Fruit fly (Drosophila melanogaster) whole organism, embryonic: ENCODE results near the gene Send1.
A peak's percentile ranks its signal among the peaks of the same experiment; 100 is the strongest.

Experiments
- Abd-B ChIP-seq: fragments of 200-800 bp; sonication (Bioruptor generic); optimal IDR thresholded peaks from 2 replicates; lab custom pipeline; 2018; ENCODE audit warnings: missing biosample characterization, mild to moderate bottlenecking, missing genetic modification characterization, moderate library complexity
- Adf1 ChIP-seq: fragments of 200-800 bp; sonication (Bioruptor generic); IDR thresholded peaks from 2 replicates; pipeline ENCODE4 v1.3.6; 2022; ENCODE audit warnings: missing biosample characterization, missing genetic modification characterization
- Antp ChIP-seq: fragments of 200-800 bp; sonication (Bioruptor generic); optimal IDR thresholded peaks from 3 replicates; lab custom pipeline; 2016; ENCODE audit warnings: missing biosample characterization, missing genetic modification characterization
- Bgb ChIP-seq: fragments of 200-800 bp; sonication (Bioruptor generic); IDR thresholded peaks from 2 replicates; pipeline ENCODE4 v1.3.6; 2022; ENCODE audit warnings: missing biosample characterization, missing genetic modification characterization; ENCODE audit not compliant: partially characterized antibody
- BtbVII ChIP-seq: fragments of 200-800 bp; sonication (Bioruptor generic); optimal IDR thresholded peaks from 3 replicates; lab custom pipeline; 2017; ENCODE audit warnings: missing biosample characterization, mild to moderate bottlenecking, missing genetic modification characterization
- CG10209 ChIP-seq: fragments of 200-800 bp; sonication (Bioruptor generic); optimal IDR thresholded peaks from 3 replicates; lab custom pipeline; 2017; ENCODE audit warnings: missing biosample characterization, mild to moderate bottlenecking, missing genetic modification characterization, missing genetic modification reagents
- CG10431 ChIP-seq: fragments of 200-800 bp; sonication (Bioruptor generic); optimal IDR thresholded peaks from 3 replicates; lab custom pipeline; 2018; ENCODE audit warnings: missing biosample characterization, mild to moderate bottlenecking, missing genetic modification characterization
- CG11247 ChIP-seq: fragments of 200-800 bp; sonication (Bioruptor generic); IDR thresholded peaks from 2 replicates; pipeline ENCODE4 v1.3.6; 2022; ENCODE audit warnings: missing biosample characterization, missing genetic modification characterization
- CG11696 ChIP-seq: fragments of 200-800 bp; sonication (Bioruptor generic); IDR thresholded peaks from 2 replicates; pipeline ENCODE4 v1.3.6; 2022; ENCODE audit warnings: missing biosample characterization, missing genetic modification characterization
- CG14441 ChIP-seq: fragments of 200-800 bp; sonication (Bioruptor generic); IDR thresholded peaks from 2 replicates; pipeline ENCODE4 v1.3.6; 2022; ENCODE audit warnings: missing biosample characterization, missing genetic modification characterization
- CG1529 ChIP-seq: fragments of 200-800 bp; sonication (Bioruptor generic); optimal IDR thresholded peaks from 3 replicates; lab custom pipeline; 2018; ENCODE audit warnings: missing biosample characterization, missing genetic modification characterization
- CG15479 ChIP-seq: fragments of 200-800 bp; sonication (Bioruptor generic); optimal IDR thresholded peaks from 3 replicates; lab custom pipeline; 2019; ENCODE audit warnings: missing biosample characterization, mild to moderate bottlenecking, missing genetic modification characterization, moderate library complexity
- CG15514 ChIP-seq: fragments of 200-800 bp; sonication (Bioruptor generic); optimal IDR thresholded peaks from 3 replicates; lab custom pipeline; 2017; ENCODE audit warnings: missing biosample characterization, missing genetic modification characterization, mild to moderate bottlenecking, moderate library complexity, missing genetic modification reagents
- CG17186 ChIP-seq: fragments of 200-800 bp; sonication (Bioruptor generic); optimal IDR thresholded peaks from 3 replicates; lab custom pipeline; 2017; ENCODE audit warnings: missing biosample characterization, missing genetic modification reagents, missing genetic modification characterization
- CG17385 ChIP-seq: fragments of 200-800 bp; sonication (Bioruptor generic); optimal IDR thresholded peaks from 3 replicates; lab custom pipeline; 2018; ENCODE audit warnings: missing biosample characterization, mild to moderate bottlenecking, missing genetic modification characterization
- CG2889 ChIP-seq: fragments of 200-800 bp; sonication (Bioruptor generic); IDR thresholded peaks from 3 replicates; pipeline ENCODE4 v1.3.6; 2022; ENCODE audit warnings: missing biosample characterization, missing genetic modification characterization
- CG30403 ChIP-seq: fragments of 200-800 bp; sonication (Bioruptor generic); optimal IDR thresholded peaks from 3 replicates; lab custom pipeline; 2016; ENCODE audit warnings: missing biosample characterization, missing genetic modification characterization
- CG3281 ChIP-seq: fragments of 200-800 bp; sonication (Bioruptor generic); optimal IDR thresholded peaks from 3 replicates; lab custom pipeline; 2017; ENCODE audit warnings: missing biosample characterization, mild to moderate bottlenecking, missing genetic modification characterization
- CG34224 ChIP-seq: fragments of 200-800 bp; sonication (Bioruptor generic); IDR thresholded peaks from 3 replicates; pipeline ENCODE4 v1.3.6; 2022; ENCODE audit warnings: missing biosample characterization, missing genetic modification characterization; ENCODE audit not compliant: partially characterized antibody
- CG3838 ChIP-seq: fragments of 200-800 bp; sonication (Bioruptor generic); optimal IDR thresholded peaks from 3 replicates; lab custom pipeline; 2016; ENCODE audit warnings: missing biosample characterization, missing genetic modification characterization
- CG4707 ChIP-seq: fragments of 200-800 bp; sonication (Bioruptor generic); optimal IDR thresholded peaks from 2 replicates; lab custom pipeline; 2018; ENCODE audit warnings: missing biosample characterization, mild to moderate bottlenecking, missing genetic modification characterization, moderate library complexity
- CG8765 ChIP-seq: fragments of 200-800 bp; sonication (Bioruptor generic); IDR thresholded peaks from 2 replicates; pipeline ENCODE4 v1.3.6; 2022; ENCODE audit warnings: missing biosample characterization, missing genetic modification characterization
- CG9215 ChIP-seq: fragments of 200-800 bp; sonication (Bioruptor generic); IDR thresholded peaks from 2 replicates; pipeline ENCODE4 v1.3.6; 2022; ENCODE audit warnings: missing biosample characterization, missing genetic modification characterization
- CG9437 ChIP-seq: fragments of 200-800 bp; sonication (Bioruptor generic); optimal IDR thresholded peaks from 2 replicates; lab custom pipeline; 2018; ENCODE audit warnings: missing biosample characterization, mild to moderate bottlenecking, missing genetic modification characterization
- CHES-1-like ChIP-seq: fragments of 200-800 bp; sonication (Bioruptor generic); optimal IDR thresholded peaks from 2 replicates; lab custom pipeline; 2016; ENCODE audit warnings: missing biosample characterization, missing genetic modification characterization
- D ChIP-seq, 2 experiments: fragments of 200-800 bp in 1 of 2; fragments of >200 bp in 1 of 2; sonication (Bioruptor generic) in 1 of 2; optimal IDR thresholded peaks; 2 replicates in 1 of 2; 3 replicates in 1 of 2; lab custom pipeline; 2017; ENCODE audit warnings: mild to moderate bottlenecking in 1 of 2, missing biosample characterization in 1 of 2, missing genetic modification characterization in 1 of 2, missing genetic modification reagents in 1 of 2
- Dbx ChIP-seq: fragments of 200-800 bp; sonication (Bioruptor generic); IDR thresholded peaks from 3 replicates; pipeline ENCODE4 v1.3.6; 2022; ENCODE audit warnings: missing biosample characterization, missing genetic modification characterization
- Dfd ChIP-seq, 2 experiments: fragments of >200 bp; optimal IDR thresholded peaks; 2 replicates each; lab custom pipeline; 2017; ENCODE audit warnings: missing biosample characterization in 2 of 2, missing genetic modification characterization in 2 of 2
- Dip2 ChIP-seq: fragments of 200-800 bp; sonication (Bioruptor generic); IDR thresholded peaks from 2 replicates; pipeline ENCODE4 v1.3.6; 2022; ENCODE audit warnings: missing biosample characterization, missing genetic modification characterization
- Doc2 ChIP-seq: fragments of 200-800 bp; sonication (Bioruptor generic); IDR thresholded peaks from 2 replicates; pipeline ENCODE4 v1.3.6; 2022; ENCODE audit warnings: missing biosample characterization, missing genetic modification characterization
- GATAe ChIP-seq: fragments of 200-800 bp; sonication (Bioruptor generic); conservative IDR thresholded peaks from 2 replicates; pipeline ENCODE4 v1.3.6; 2022; ENCODE audit warnings: missing biosample characterization, missing genetic modification characterization
- HmgZ ChIP-seq: fragments of 200-800 bp; sonication (Bioruptor generic); optimal IDR thresholded peaks from 2 replicates; lab custom pipeline; 2018; ENCODE audit warnings: missing biosample characterization, mild to moderate bottlenecking, missing genetic modification characterization
- Hr51 ChIP-seq, 2 experiments: fragments of 200-800 bp; sonication (Bioruptor generic); optimal IDR thresholded peaks; 2 replicates in 1 of 2; 3 replicates in 1 of 2; lab custom pipeline; 2016 to 2018; ENCODE audit warnings: missing biosample characterization in 2 of 2, missing genetic modification characterization in 2 of 2, mild to moderate bottlenecking in 1 of 2, moderate library complexity in 1 of 2
- MESR4 ChIP-seq: fragments of 200-800 bp; sonication (Bioruptor generic); optimal IDR thresholded peaks from 2 replicates; lab custom pipeline; 2018; ENCODE audit warnings: missing biosample characterization, mild to moderate bottlenecking, missing genetic modification characterization, moderate library complexity
- PHDP ChIP-seq: fragments of 200-800 bp; sonication (Bioruptor generic); optimal IDR thresholded peaks from 3 replicates; lab custom pipeline; 2018; ENCODE audit warnings: missing biosample characterization, mild to moderate bottlenecking, missing genetic modification characterization, moderate library complexity
- Sin3A ChIP-seq: fragments of >200 bp; optimal IDR thresholded peaks from 2 replicates; lab custom pipeline; 2018
- Sox100B ChIP-seq: fragments of 200-800 bp; sonication (Bioruptor generic); optimal IDR thresholded peaks from 3 replicates; lab custom pipeline; 2018; ENCODE audit warnings: missing biosample characterization, mild to moderate bottlenecking, missing genetic modification characterization
- chinmo ChIP-seq: fragments of 200-800 bp; sonication (Bioruptor generic); IDR thresholded peaks from 4 replicates; pipeline ENCODE4 v1.3.6; 2022; ENCODE audit warnings: missing biosample characterization, missing genetic modification characterization; ENCODE audit not compliant: partially characterized antibody
- corto ChIP-seq: fragments of 200-800 bp; sonication (Bioruptor generic); optimal IDR thresholded peaks from 2 replicates; lab custom pipeline; 2016; ENCODE audit warnings: missing biosample characterization, mild to moderate bottlenecking, missing genetic modification characterization, moderate library complexity
- dpn ChIP-seq, 2 experiments: fragments of 200-800 bp; sonication (Bioruptor generic); optimal IDR thresholded peaks; 3 replicates each; lab custom pipeline; 2016; ENCODE audit warnings: missing biosample characterization in 2 of 2, missing genetic modification characterization in 2 of 2
- ewg ChIP-seq: fragments of 200-800 bp; sonication (Bioruptor generic); optimal IDR thresholded peaks from 3 replicates; lab custom pipeline; 2017; ENCODE audit warnings: mild to moderate bottlenecking, missing biosample characterization, missing genetic modification reagents, missing genetic modification characterization
- ind ChIP-seq: fragments of 200-800 bp; sonication (Bioruptor generic); optimal IDR thresholded peaks from 3 replicates; lab custom pipeline; 2016; ENCODE audit warnings: missing biosample characterization, missing genetic modification characterization
- lov ChIP-seq, 2 experiments: fragments of 200-800 bp in 1 of 2; fragments of >200 bp in 1 of 2; sonication (Bioruptor generic) in 1 of 2; IDR thresholded peaks in 1 of 2; optimal IDR thresholded peaks in 1 of 2; 2 replicates in 1 of 2; 3 replicates in 1 of 2; pipeline versions ENCODE4 v1.3.6 to Lab custom; 2017 to 2022; ENCODE audit warnings: missing biosample characterization in 1 of 2, missing genetic modification characterization in 1 of 2
- mirr ChIP-seq: fragments of 200-800 bp; sonication (Bioruptor generic); optimal IDR thresholded peaks from 3 replicates; lab custom pipeline; 2018; ENCODE audit warnings: missing biosample characterization, mild to moderate bottlenecking, missing genetic modification characterization
- pum ChIP-seq: fragments of 200-800 bp; sonication (Bioruptor generic); optimal IDR thresholded peaks from 2 replicates; lab custom pipeline; 2016; ENCODE audit warnings: missing biosample characterization, missing genetic modification characterization
- sim ChIP-seq: fragments of 200-800 bp; sonication (Bioruptor generic); IDR thresholded peaks from 2 replicates; pipeline ENCODE4 v1.3.6; 2022; ENCODE audit warnings: missing biosample characterization, missing genetic modification characterization
- so ChIP-seq: fragments of 200-800 bp; sonication (Bioruptor generic); IDR thresholded peaks from 3 replicates; pipeline ENCODE4 v1.3.6; 2022; ENCODE audit warnings: missing biosample characterization, missing genetic modification characterization
- stwl ChIP-seq: fragments of 200-800 bp; sonication (Bioruptor generic); optimal IDR thresholded peaks from 3 replicates; lab custom pipeline; 2018; ENCODE audit warnings: missing biosample characterization, mild to moderate bottlenecking, missing genetic modification characterization, moderate library complexity
- vvl ChIP-seq: fragments of 200-800 bp; sonication (Bioruptor generic); IDR thresholded peaks from 2 replicates; pipeline ENCODE4 v1.3.6; 2022; ENCODE audit warnings: missing biosample characterization, missing genetic modification characterization

The Send1 gene

DNA sequence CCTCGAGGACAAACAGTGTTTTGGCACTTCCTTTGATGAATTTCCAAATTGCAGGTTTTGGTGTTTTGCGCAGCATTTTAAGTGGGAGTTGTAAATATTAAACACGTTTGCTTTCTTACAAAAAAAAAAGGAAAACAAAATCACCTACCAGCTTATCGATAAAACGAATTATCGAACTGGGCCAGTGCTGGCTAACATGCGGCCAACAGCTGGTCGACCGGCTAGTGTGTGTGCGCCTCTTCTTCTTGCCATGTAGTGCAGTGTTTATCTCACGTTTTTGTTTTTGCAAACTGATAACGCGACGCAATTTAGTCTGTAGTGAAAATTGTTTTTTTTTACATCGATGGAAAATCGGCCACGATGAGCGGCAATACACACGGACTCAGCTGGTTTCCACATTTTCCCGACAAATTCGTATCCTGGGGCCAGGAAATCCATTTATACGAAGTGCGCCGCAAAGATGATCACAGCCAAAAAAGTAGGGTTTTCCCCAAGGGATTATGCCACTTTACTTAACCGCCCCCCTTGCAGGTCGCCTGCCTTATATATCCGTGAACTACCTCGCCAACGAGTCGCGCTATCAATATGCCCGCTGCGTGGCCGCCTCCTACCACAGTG, 37.7 kb downstream of the Send1 start, which contains the start of the genes CG15386, CG42371 and mio (continued):
- no peak for TF ChIP-seq CG4707 (GFP tag; lab: Kevin White, UChicago)
- no peak for TF ChIP-seq CG30403 (GFP tag; lab: Kevin White, UChicago)
- no peak for TF ChIP-seq Sox100B
- TF ChIP-seq CG11696 (GFP tag; lab: Robert Waterston, UW), result no peak
- no peak for TF ChIP-seq ind (GFP tag; lab: Kevin White, UChicago)
- peak; percentile 47 for TF ChIP-seq mirr (GFP tag; lab: Kevin White, UChicago)
- no peak for TF ChIP-seq CG10209 (GFP tag; lab: Kevin White, UChicago)
- TF ChIP-seq BtbVII, result no peak
- TF ChIP-seq Antp (GFP tag; lab: Kevin White, UChicago), result peak; percentile 35
- TF ChIP-seq Hr51 (GFP tag; optimal IDR thresholded peaks at IDR 0.05; lab: Kevin White, UChicago), result no peak
- no peak for TF ChIP-seq corto (GFP tag; lab: Kevin White, UChicago)
- no peak for TF ChIP-seq sim (GFP tag; lab: Robert Waterston, UW)
- TF ChIP-seq MESR4 (GFP tag; lab: Kevin White, UChicago), result peak; percentile 42
- TF ChIP-seq Dfd (GFP tag; optimal IDR thresholded peaks at IDR 0.05; lab: Kevin White, UChicago), result no peak
- no peak for TF ChIP-seq ewg
- peak; percentile 34 for TF ChIP-seq CG15514
- no peak for TF ChIP-seq CG2889 (GFP tag; lab: Robert Waterston, UW)
- no peak for TF ChIP-seq so
- peak; percentile 63; the same call in 2 of the 3 replicates for TF ChIP-seq CG34224 (GFP tag; lab: Robert Waterston, UW)
- no peak for TF ChIP-seq CG8765 (GFP tag; lab: Robert Waterston, UW)
- no peak for TF ChIP-seq Abd-B (GFP tag; lab: Kevin White, UChicago)
- peak; percentile 10 for TF ChIP-seq CG3281 (GFP tag; lab: Kevin White, UChicago)
- peak; percentile 80 for TF ChIP-seq stwl (tag; lab: Kevin White, UChicago)
- peak; percentile 100 for TF ChIP-seq CG10431 (GFP tag; lab: Kevin White, UChicago)
- no peak for TF ChIP-seq Doc2 (GFP tag; lab: Robert Waterston, UW)
- no peak for TF ChIP-seq Adf1 (GFP tag; lab: Robert Waterston, UW)
- TF ChIP-seq CG15479, result peak; percentile 20
- peak; percentile 93 for TF ChIP-seq chinmo
- peak; percentile 15 to 38 for TF ChIP-seq dpn (GFP tag; optimal IDR thresholded peaks at IDR 0.05; lab: Kevin White, UChicago)
- peak; percentile 59 for TF ChIP-seq CHES-1-like (GFP tag; lab: Kevin White, UChicago)
- TF ChIP-seq CG17385 (GFP tag; lab: Kevin White, UChicago), result peak; percentile 99
- no peak for TF ChIP-seq CG11247 (GFP tag; lab: Robert Waterston, UW)
- no peak for TF ChIP-seq CG3838 (GFP tag; lab: Kevin White, UChicago)
- no peak for TF ChIP-seq Dip2
- peak; percentile 34 for TF ChIP-seq Sin3A
- TF ChIP-seq vvl, result no peak
- no peak for TF ChIP-seq PHDP (tag; lab: Kevin White, UChicago)
- no peak for TF ChIP-seq Dbx (GFP tag; lab: Robert Waterston, UW)
- no peak for TF ChIP-seq CG1529 (GFP tag; lab: Kevin White, UChicago)
- TF ChIP-seq D (optimal IDR thresholded peaks at IDR 0.05; lab: Kevin White, UChicago), result no peak
- TF ChIP-seq D (GFP tag; optimal IDR thresholded peaks at IDR 0.05; lab: Kevin White, UChicago), result no peak
- TF ChIP-seq CG17186, result peak; percentile 39
- TF ChIP-seq CG14441 (GFP tag; lab: Robert Waterston, UW), result no peak
- TF ChIP-seq lov (optimal IDR thresholded peaks at IDR 0.05; lab: Kevin White, UChicago), result no peak
- TF ChIP-seq lov (GFP tag; IDR thresholded peaks at IDR 0.05; lab: Robert Waterston, UW), result no peak
- peak; percentile 59 for TF ChIP-seq Bgb (GFP tag; lab: Robert Waterston, UW)
- TF ChIP-seq GATAe (GFP tag; lab: Robert Waterston, UW), result peak; percentile 46; the same call in 1 of the 2 replicates
- TF ChIP-seq HmgZ (tag; lab: Kevin White, UChicago), result peak; percentile 51
- no peak for TF ChIP-seq pum
- TF ChIP-seq CG9215, result no peak
- no peak for TF ChIP-seq CG9437 (GFP tag; lab: Kevin White, UChicago)
